Comparison of ENCODE assay signal across 5 worm cellular contexts in the genomic region with DNA sequence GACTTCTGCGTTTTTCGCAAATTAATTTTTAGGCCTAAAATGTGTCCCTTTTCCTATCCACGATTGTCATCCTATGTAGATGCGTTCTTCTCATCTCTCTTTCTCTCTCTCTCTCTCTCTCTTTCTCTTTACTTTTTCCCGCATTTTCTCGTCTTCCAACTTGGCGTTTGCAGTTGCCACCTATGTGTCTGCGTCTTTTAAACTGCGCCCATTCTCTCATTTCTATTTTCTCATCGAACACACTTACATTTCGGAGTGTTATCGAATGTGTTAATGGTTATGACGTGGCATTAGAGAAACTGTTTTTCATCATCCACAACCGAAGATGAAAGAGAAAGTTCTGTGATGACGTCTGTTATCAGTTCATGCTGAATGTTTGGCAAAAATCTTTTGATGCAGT.
TF ChIP-seq lines count a peak whose summit lies in the region.

No protein-coding gene starts in this region.

TF ChIP-seq in whole organism, L1 larva, 84 proteins besides CTCF, POLR2A, EP300 and RAD21 (continued from another document):
- TF ChIP-seq nhr-47 (tag; optimal IDR thresholded peaks at IDR 0.05; lab: Kevin White, UChicago), result peak; percentile 50
- peak in 1 of 2 experiments; percentile 5 for TF ChIP-seq mdl-1 (tag; optimal IDR thresholded peaks at IDR 0.05; lab: Kevin White, UChicago)
- peak in 1 of 3 experiments; percentile 48 for TF ChIP-seq ceh-82 (tag; optimal IDR thresholded peaks at IDR 0.05; lab: Kevin White, UChicago)
- TF ChIP-seq vab-15 (tag; optimal IDR thresholded peaks at IDR 0.05; lab: Kevin White, UChicago), result no peak
- peak in 3 of 6 experiments; percentile 71 to 83 (median 78) for TF ChIP-seq elt-3 (tag; optimal IDR thresholded peaks at IDR 0.05; lab: Kevin White, UChicago)
- no peak for TF ChIP-seq hlh-4 (tag; optimal IDR thresholded peaks at IDR 0.05; lab: Kevin White, UChicago)
- TF ChIP-seq snu-23 (GFP tag; optimal IDR thresholded peaks at IDR 0.05; lab: Kevin White, UChicago), result peak; percentile 71
- TF ChIP-seq rnt-1 (tag; optimal IDR thresholded peaks at IDR 0.05; lab: Kevin White, UChicago), result peak; percentile 44
- peak; percentile 23 to 55 for TF ChIP-seq efl-1 (optimal IDR thresholded peaks at IDR 0.05; lab: Kevin White, UChicago)
- TF ChIP-seq efl-1 (GFP tag; optimal IDR thresholded peaks at IDR 0.05 in 1 of 2; lab: Kevin White, UChicago), result peak in 1 of 2 experiments; percentile 83
- no peak for TF ChIP-seq unc-130 (tag; optimal IDR thresholded peaks at IDR 0.05; lab: Kevin White, UChicago)
- TF ChIP-seq dpl-1 (GFP tag; optimal IDR thresholded peaks at IDR 0.05; lab: Kevin White, UChicago), result peak; percentile 17 to 30 (median 29)
- TF ChIP-seq lin-35 (GFP tag; optimal IDR thresholded peaks at IDR 0.05; lab: Kevin White, UChicago), result peak; percentile 18 to 25
- no peak for TF ChIP-seq nhr-237 (tag; optimal IDR thresholded peaks at IDR 0.05; lab: Kevin White, UChicago)

TF ChIP-seq in whole organism, L2 larva, 48 proteins besides CTCF, POLR2A, EP300 and RAD21 (continued from another document):
- TF ChIP-seq ceh-16 (tag; optimal IDR thresholded peaks at IDR 0.05; lab: Kevin White, UChicago), result no peak
- TF ChIP-seq lin-11 (tag; optimal IDR thresholded peaks at IDR 0.05; lab: Kevin White, UChicago), result no peak
- no peak for TF ChIP-seq nhr-77 (tag; optimal IDR thresholded peaks at IDR 0.05; lab: Kevin White, UChicago)
- TF ChIP-seq dmd-4 (tag; optimal IDR thresholded peaks at IDR 0.05; lab: Kevin White, UChicago), result no peak
- TF ChIP-seq sma-3 (GFP tag; optimal IDR thresholded peaks at IDR 0.05; lab: Kevin White, UChicago), result peak; percentile 83
- TF ChIP-seq unc-55 (GFP tag; optimal IDR thresholded peaks at IDR 0.05; lab: Kevin White, UChicago), result peak; percentile 69
- no peak for TF ChIP-seq ZK546.5 (tag; optimal IDR thresholded peaks at IDR 0.05; lab: Kevin White, UChicago)
- no peak for TF ChIP-seq unc-39 (tag; optimal IDR thresholded peaks at IDR 0.05; lab: Kevin White, UChicago)
- no peak for TF ChIP-seq ceh-82 (tag; optimal IDR thresholded peaks at IDR 0.05; lab: Kevin White, UChicago)
- peak in 1 of 2 experiments; percentile 76 for TF ChIP-seq lsy-2 (tag; optimal IDR thresholded peaks at IDR 0.05; lab: Kevin White, UChicago)
- peak; percentile 94 for TF ChIP-seq fos-1 (tag; optimal IDR thresholded peaks at IDR 0.05; lab: Kevin White, UChicago)
- no peak for TF ChIP-seq elt-3 (tag; optimal IDR thresholded peaks at IDR 0.05; lab: Kevin White, UChicago)
- TF ChIP-seq gmeb-1 (tag; optimal IDR thresholded peaks at IDR 0.05; lab: Kevin White, UChicago), result peak; percentile 49
- no peak for TF ChIP-seq ztf-11 (tag; optimal IDR thresholded peaks at IDR 0.05; lab: Kevin White, UChicago)
- TF ChIP-seq ama-1 (optimal IDR thresholded peaks at IDR 0.05; lab: Kevin White, UChicago), result peak; percentile 50
- TF ChIP-seq ztf-1 (GFP tag; conservative IDR thresholded peaks at IDR 0.05; lab: Robert Waterston, UW), result no peak
- peak; percentile 3 for TF ChIP-seq nhr-6 (tag; optimal IDR thresholded peaks at IDR 0.05; lab: Kevin White, UChicago)
- TF ChIP-seq elt-1 (tag; optimal IDR thresholded peaks at IDR 0.05; lab: Kevin White, UChicago), result no peak

TF ChIP-seq in whole organism, L4 larva, 104 proteins besides CTCF, POLR2A, EP300 and RAD21 (continued from another document):
- peak; percentile 67; the same call in 1 of the 2 replicates for TF ChIP-seq zfp-3 (GFP tag; conservative IDR thresholded peaks at IDR 0.05; lab: Robert Waterston, UW)
- TF ChIP-seq pha-4 (GFP tag; IDR thresholded peaks at IDR 0.05; lab: Robert Waterston, UW), result no peak
- TF ChIP-seq pha-4 (tag; optimal IDR thresholded peaks at IDR 0.05; lab: Kevin White, UChicago), result no peak
- peak; percentile 52 for TF ChIP-seq mxl-3 (GFP tag; optimal IDR thresholded peaks at IDR 0.05; lab: Kevin White, UChicago)
- no peak for TF ChIP-seq lin-15B (tag; optimal IDR thresholded peaks at IDR 0.05; lab: Kevin White, UChicago)
- TF ChIP-seq hlh-30 (tag; optimal IDR thresholded peaks at IDR 0.05; lab: Kevin White, UChicago; ENCODE audit: insufficient read depth), result peak; percentile 59
- no peak for TF ChIP-seq daf-12 (tag; optimal IDR thresholded peaks at IDR 0.05; lab: Kevin White, UChicago)
- no peak for TF ChIP-seq lim-7 (GFP tag; IDR thresholded peaks at IDR 0.05; lab: Robert Waterston, UW)
- no peak for TF ChIP-seq lin-39 (tag; optimal IDR thresholded peaks at IDR 0.05; lab: Kevin White, UChicago)
- TF ChIP-seq aly-2 (tag; optimal IDR thresholded peaks at IDR 0.05; lab: Kevin White, UChicago), result no peak
- TF ChIP-seq unc-130 (GFP tag; optimal IDR thresholded peaks at IDR 0.05; lab: Kevin White, UChicago), result no peak
- TF ChIP-seq mdl-1 (tag; optimal IDR thresholded peaks at IDR 0.05; lab: Kevin White, UChicago), result peak in 1 of 2 experiments; percentile 25
- no peak for TF ChIP-seq duxl-1 (tag; optimal IDR thresholded peaks at IDR 0.05; lab: Kevin White, UChicago; ENCODE audit: poor library complexity)
- no peak for TF ChIP-seq Y105C5A.15 (GFP tag; IDR thresholded peaks at IDR 0.05; lab: Robert Waterston, UW)
- TF ChIP-seq ztf-11 (tag; optimal IDR thresholded peaks at IDR 0.05; lab: Kevin White, UChicago), result no peak
- TF ChIP-seq spr-1 (tag; optimal IDR thresholded peaks at IDR 0.05; lab: Kevin White, UChicago), result no peak
- TF ChIP-seq lin-13 (GFP tag; optimal IDR thresholded peaks at IDR 0.05; lab: Kevin White, UChicago), result peak; percentile 48
- TF ChIP-seq spr-3 (GFP tag; optimal IDR thresholded peaks at IDR 0.05; lab: Kevin White, UChicago), result no peak
- peak; percentile 65 for TF ChIP-seq mep-1 (tag; optimal IDR thresholded peaks at IDR 0.05; lab: Kevin White, UChicago)
- TF ChIP-seq nhr-28 (tag; optimal IDR thresholded peaks at IDR 0.05; lab: Kevin White, UChicago), result peak; percentile 70
- TF ChIP-seq nhr-42 (GFP tag; IDR thresholded peaks at IDR 0.05; lab: Robert Waterston, UW), result peak; percentile 70; the same call in 1 of the 2 replicates
- TF ChIP-seq dmd-6 (GFP tag; IDR thresholded peaks at IDR 0.05; lab: Robert Waterston, UW), result peak; percentile 81
- TF ChIP-seq vab-7 (GFP tag; IDR thresholded peaks at IDR 0.05; lab: Robert Waterston, UW), result no peak
- TF ChIP-seq hlh-11 (tag; optimal IDR thresholded peaks at IDR 0.05; lab: Kevin White, UChicago), result peak; percentile 84

TF ChIP-seq in whole organism, late embryonic, 69 proteins besides CTCF, POLR2A, EP300 and RAD21 (continued from another document):
- no peak for TF ChIP-seq unc-3 (GFP tag; conservative IDR thresholded peaks at IDR 0.05; lab: Robert Waterston, UW)
- no peak for TF ChIP-seq unc-3 (tag; optimal IDR thresholded peaks at IDR 0.05; lab: Kevin White, UChicago)
- TF ChIP-seq ceh-2 (tag; optimal IDR thresholded peaks at IDR 0.05; lab: Kevin White, UChicago), result no peak
- TF ChIP-seq ceh-24 (tag; optimal IDR thresholded peaks at IDR 0.05; lab: Kevin White, UChicago), result no peak
- TF ChIP-seq ceh-6 (GFP tag; optimal IDR thresholded peaks at IDR 0.05; lab: Kevin White, UChicago), result no peak
- TF ChIP-seq C08G9.2 (tag; optimal IDR thresholded peaks at IDR 0.05; lab: Kevin White, UChicago), result no peak
- no peak for TF ChIP-seq ceh-22 (tag; optimal IDR thresholded peaks at IDR 0.05; lab: Kevin White, UChicago)
- no peak for TF ChIP-seq hlh-15 (tag; optimal IDR thresholded peaks at IDR 0.05; lab: Kevin White, UChicago)
- no peak for TF ChIP-seq unc-42 (tag; optimal IDR thresholded peaks at IDR 0.05; lab: Kevin White, UChicago)
- no peak for TF ChIP-seq eyg-1 (tag; optimal IDR thresholded peaks at IDR 0.05; lab: Kevin White, UChicago)
- no peak for TF ChIP-seq ztf-16 (tag; optimal IDR thresholded peaks at IDR 0.05; lab: Kevin White, UChicago)

TF ChIP-seq in whole organism, young adult, 124 proteins besides CTCF, POLR2A, EP300 and RAD21 (continued from another document):
- no peak for TF ChIP-seq F49E8.2 (tag; optimal IDR thresholded peaks at IDR 0.05; lab: Kevin White, UChicago; ENCODE audit: insufficient read depth)
- TF ChIP-seq atf-7 (tag; optimal IDR thresholded peaks at IDR 0.05; lab: Kevin White, UChicago), result peak; percentile 48
- no peak for TF ChIP-seq akir-1 (GFP tag; optimal IDR thresholded peaks at IDR 0.05; lab: Kevin White, UChicago)
- no peak for TF ChIP-seq egrh-3 (GFP tag; IDR thresholded peaks at IDR 0.05; lab: Robert Waterston, UW)
- TF ChIP-seq hmg-20 (GFP tag; IDR thresholded peaks at IDR 0.05; lab: Robert Waterston, UW), result no peak
- no peak for TF ChIP-seq lin-54 (GFP tag; optimal IDR thresholded peaks at IDR 0.05; lab: Kevin White, UChicago)
- TF ChIP-seq lin-40 (tag; optimal IDR thresholded peaks at IDR 0.05; lab: Kevin White, UChicago), result peak; percentile 66
- no peak for TF ChIP-seq hlh-26 (GFP tag; conservative IDR thresholded peaks at IDR 0.05; lab: Robert Waterston, UW)
- no peak for TF ChIP-seq efl-1 (GFP tag; optimal IDR thresholded peaks at IDR 0.05; lab: Kevin White, UChicago)
- peak; percentile 12 for TF ChIP-seq tbp1 (GFP tag; optimal IDR thresholded peaks at IDR 0.05; lab: Kevin White, UChicago)
- TF ChIP-seq tlf-1 (GFP tag; optimal IDR thresholded peaks at IDR 0.05; lab: Kevin White, UChicago), result peak; percentile 17
- TF ChIP-seq cebp-1 (GFP tag; IDR thresholded peaks at IDR 0.05; lab: Robert Waterston, UW), result no peak
- no peak for TF ChIP-seq cebp-1 (tag; optimal IDR thresholded peaks at IDR 0.05; lab: Kevin White, UChicago)
- TF ChIP-seq athp-1 (tag; optimal IDR thresholded peaks at IDR 0.05; lab: Kevin White, UChicago), result no peak
